Fruit fly (Drosophila melanogaster) whole organism, larva: ENCODE measurements around the gene CG6983.

ENCODE experiments used
- noc ChIP-seq: fragments of 200-800 bp; sonication (Bioruptor generic); optimal IDR thresholded peaks from 3 replicates; lab custom pipeline; 2019; ENCODE audit warnings: missing biosample characterization, mild to moderate bottlenecking, missing genetic modification characterization, moderate library complexity

Gene CG6983

dm6 chr3L:8449202-8449799, at the start of gene CG6983:
Gene CG6983 (minus strand): TSS chr3L:8449377.
- TF ChIP-seq noc (tag; lab: Kevin White, UChicago): no peak

DNA sequence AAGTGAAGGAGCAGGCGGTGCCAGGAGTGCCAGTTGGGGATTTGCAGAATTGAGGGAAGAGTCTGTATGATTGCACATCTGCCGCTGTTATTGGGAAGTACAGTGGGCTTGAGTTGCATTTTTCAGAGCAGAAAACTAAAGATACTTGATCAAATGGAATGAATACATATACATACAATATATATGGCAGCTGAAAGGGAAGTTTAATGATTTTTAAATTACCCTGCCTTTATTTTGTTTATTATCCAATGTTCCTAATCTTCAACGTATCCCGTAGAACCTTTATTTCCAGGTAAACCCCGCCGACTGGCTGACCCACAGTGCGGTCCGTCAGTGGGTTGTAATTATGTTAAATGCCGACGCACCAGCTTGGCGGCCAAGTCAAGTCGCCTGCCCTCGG, 31.8 kb upstream of the CG6983 start:
- TF ChIP-seq noc (tag; lab: Kevin White, UChicago): no peak

- no peak for TF ChIP-seq noc (tag; lab: Kevin White, UChicago)
Observed at dm6 chr3L:8461229-8462004, 12.2 kb upstream of the CG6983 start.

- no peak for TF ChIP-seq noc (tag; lab: Kevin White, UChicago)
Observed at dm6 chr3L:8460050-8460878, 11.1 kb upstream of the CG6983 start.

DNA sequence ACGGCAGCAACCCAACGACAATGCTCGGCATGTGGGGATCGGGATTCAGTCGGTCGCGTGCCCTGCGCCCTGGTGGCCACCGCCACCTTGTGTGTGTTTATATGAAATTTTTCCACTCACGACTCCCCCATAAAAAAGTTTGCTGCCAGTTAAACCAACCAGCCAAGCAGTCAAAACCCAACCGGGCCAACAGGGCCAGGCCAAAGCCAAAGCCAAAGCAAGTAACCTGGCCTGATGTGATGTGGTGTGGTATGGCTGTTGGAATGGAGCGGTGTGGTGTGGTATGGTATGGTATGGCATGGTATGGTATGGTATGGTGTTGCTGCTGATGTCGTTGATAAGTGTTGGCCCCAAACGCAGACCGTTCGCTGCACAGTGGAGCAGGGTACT, 10.4 kb upstream of the CG6983 start:
- no peak for TF ChIP-seq noc (tag; lab: Kevin White, UChicago)

DNA sequence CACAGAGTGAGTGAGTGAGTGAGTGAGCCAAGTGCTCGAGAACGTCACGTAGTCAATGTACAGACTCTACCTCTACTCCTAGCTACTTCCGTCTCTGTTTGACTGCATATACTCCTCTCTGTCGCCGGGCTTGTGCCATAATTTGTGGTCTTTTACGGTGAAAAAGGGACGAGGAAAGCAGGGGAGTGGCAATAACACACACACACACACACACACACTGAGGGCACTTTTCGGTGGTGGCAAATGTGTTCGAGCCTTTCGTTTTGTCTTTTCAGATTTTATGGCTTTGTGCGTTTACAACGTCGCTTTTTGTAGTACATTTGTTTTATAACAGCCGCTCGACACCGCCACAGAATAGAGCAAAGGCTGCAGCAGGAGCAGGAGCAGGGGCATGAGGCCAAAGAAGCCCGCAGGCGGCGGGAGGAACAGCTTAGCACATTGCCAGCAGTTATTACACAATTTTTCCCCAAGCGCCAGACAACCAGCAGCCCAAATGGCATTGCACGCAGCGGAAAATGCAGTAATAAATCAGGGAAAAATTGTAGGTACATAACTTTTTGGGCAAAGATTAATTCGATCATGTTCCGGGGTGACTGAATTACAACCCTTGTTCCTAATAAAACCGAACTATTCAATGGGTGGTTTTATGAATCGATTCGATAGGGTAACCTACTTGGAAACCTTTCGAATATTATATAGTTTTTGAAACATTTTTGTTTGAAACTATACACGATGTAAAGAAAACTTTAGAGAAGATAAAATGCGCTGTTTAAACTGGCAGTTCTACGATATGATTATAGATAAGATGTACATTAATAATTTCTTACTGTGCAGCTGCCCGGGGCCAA, 9.8 kb upstream of the CG6983 start:
- TF ChIP-seq noc (tag; lab: Kevin White, UChicago): no peak

dm6 chr3L:8457866-8458766, 8.9 kb upstream of the CG6983 start:
- TF ChIP-seq noc (tag; lab: Kevin White, UChicago): peak; percentile 89

DNA sequence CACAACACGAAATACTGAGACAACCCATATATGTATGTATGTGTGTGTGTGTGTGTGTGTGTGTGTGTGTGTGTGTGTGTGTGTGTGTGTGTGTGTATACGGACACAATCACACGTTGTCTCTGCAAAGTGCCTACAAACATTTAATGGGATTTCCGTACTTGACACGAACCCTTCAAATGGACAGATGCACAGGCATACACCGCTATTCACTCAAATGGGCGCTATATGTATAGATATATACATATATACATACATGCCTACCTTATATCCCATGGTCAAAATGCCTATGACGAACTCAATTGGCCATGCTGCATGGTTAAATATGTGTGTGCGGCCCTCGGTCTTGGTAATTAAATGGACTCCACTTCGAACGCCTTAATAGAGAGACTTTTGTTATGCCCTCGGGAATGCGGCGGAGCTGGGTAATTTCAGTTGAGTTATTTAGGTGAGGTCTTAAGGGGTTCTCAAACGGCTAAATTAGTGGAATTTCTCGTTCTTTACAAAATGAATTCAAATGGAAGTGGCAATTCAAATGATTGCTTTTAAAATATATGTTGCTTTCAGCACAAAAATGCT, 7.4 kb upstream of the CG6983 start:
- no peak for TF ChIP-seq noc (tag; lab: Kevin White, UChicago)

- TF ChIP-seq noc (tag; lab: Kevin White, UChicago): peak; percentile 91
Observed at dm6 chr3L:8455015-8455908, 6.1 kb upstream of the CG6983 start.

dm6 chr3L:8453443-8454360, 4.5 kb upstream of the CG6983 start:
- TF ChIP-seq noc (tag; lab: Kevin White, UChicago): peak; percentile 91

- TF ChIP-seq noc (tag; lab: Kevin White, UChicago): no peak
Observed at dm6 chr3L:8452986-8453385, 3.8 kb upstream of the CG6983 start.
